Fruit fly (Drosophila melanogaster) whole organism, embryonic: ENCODE data around the gene HtrA2.

Source experiments
- Antp ChIP-seq: fragments of 200-800 bp; sonication (Bioruptor generic); optimal IDR thresholded peaks from 3 replicates; lab custom pipeline; 2016; ENCODE audit warnings: missing biosample characterization, missing genetic modification characterization
- Awh ChIP-seq: fragments of 200-800 bp; sonication (Bioruptor generic); IDR thresholded peaks from 2 replicates; pipeline ENCODE4, ENCODE4 v1.3.6; 2022; ENCODE audit warnings: missing biosample characterization, missing genetic modification characterization
- CG1024 ChIP-seq: fragments of 200-800 bp; sonication (Bioruptor generic); IDR thresholded peaks from 2 replicates; pipeline ENCODE4 v1.3.6; 2022; ENCODE audit warnings: missing biosample characterization, missing genetic modification characterization
- CG11695 ChIP-seq: fragments of 200-800 bp; sonication (Bioruptor generic); IDR thresholded peaks from 3 replicates; pipeline ENCODE4 v1.3.6; 2022; ENCODE audit warnings: missing biosample characterization, missing genetic modification characterization
- CG12391 ChIP-seq: fragments of 200-800 bp; sonication (Bioruptor generic); optimal IDR thresholded peaks from 3 replicates; lab custom pipeline; 2018; ENCODE audit warnings: missing biosample characterization, mild to moderate bottlenecking, missing genetic modification characterization, moderate library complexity
- CG13123 ChIP-seq: fragments of 200-800 bp; sonication (Bioruptor generic); optimal IDR thresholded peaks from 2 replicates; lab custom pipeline; 2016; ENCODE audit warnings: missing biosample characterization, missing genetic modification characterization
- CG14667 ChIP-seq: fragments of 200-800 bp; sonication (Bioruptor generic); IDR thresholded peaks from 2 replicates; pipeline ENCODE4 v1.3.6; 2022; ENCODE audit warnings: missing biosample characterization, missing genetic modification characterization
- CG15073 ChIP-seq: fragments of 200-800 bp; sonication (Bioruptor generic); optimal IDR thresholded peaks from 2 replicates; lab custom pipeline; 2016; ENCODE audit warnings: missing biosample characterization, missing genetic modification characterization
- CG1529 ChIP-seq: fragments of 200-800 bp; sonication (Bioruptor generic); optimal IDR thresholded peaks from 3 replicates; lab custom pipeline; 2018; ENCODE audit warnings: missing biosample characterization, missing genetic modification characterization
- CG15601 ChIP-seq: fragments of 200-800 bp; sonication (Bioruptor generic); optimal IDR thresholded peaks from 3 replicates; lab custom pipeline; 2019; ENCODE audit warnings: missing biosample characterization, mild to moderate bottlenecking, missing genetic modification characterization, moderate library complexity
- CG17328 ChIP-seq: fragments of 200-800 bp; sonication (Bioruptor generic); IDR thresholded peaks from 2 replicates; pipeline ENCODE4 v1.3.6; 2022; ENCODE audit warnings: missing biosample characterization, missing genetic modification characterization
- CG17612 ChIP-seq: fragments of 200-800 bp; sonication (Bioruptor generic); IDR thresholded peaks from 2 replicates; pipeline ENCODE4 v1.3.6; 2022; ENCODE audit warnings: missing biosample characterization, missing genetic modification characterization
- CG18619 ChIP-seq: fragments of 200-800 bp; sonication (Bioruptor generic); optimal IDR thresholded peaks from 3 replicates; lab custom pipeline; 2017; ENCODE audit warnings: missing biosample characterization, mild to moderate bottlenecking, missing genetic modification characterization
- CG2116 ChIP-seq: fragments of 200-800 bp; sonication (Bioruptor generic); optimal IDR thresholded peaks from 3 replicates; lab custom pipeline; 2018; ENCODE audit warnings: missing biosample characterization, mild to moderate bottlenecking, missing genetic modification characterization
- CG2678 ChIP-seq: fragments of 200-800 bp; sonication (Bioruptor generic); optimal IDR thresholded peaks from 3 replicates; lab custom pipeline; 2019; ENCODE audit warnings: missing biosample characterization, mild to moderate bottlenecking, missing genetic modification characterization, moderate library complexity
- CG31388 ChIP-seq: fragments of 200-800 bp; sonication (Bioruptor generic); optimal IDR thresholded peaks from 2 replicates; lab custom pipeline; 2016; ENCODE audit warnings: missing biosample characterization, missing genetic modification characterization
- CG33557 ChIP-seq: fragments of 200-800 bp; sonication (Bioruptor generic); optimal IDR thresholded peaks from 2 replicates; lab custom pipeline; 2019; ENCODE audit warnings: missing biosample characterization, mild to moderate bottlenecking, missing genetic modification characterization, moderate library complexity
- CG4360 ChIP-seq: fragments of 200-800 bp; sonication (Bioruptor generic); IDR thresholded peaks from 2 replicates; pipeline ENCODE4 v1.3.6; 2022; ENCODE audit warnings: missing biosample characterization, missing genetic modification characterization
- CG6689 ChIP-seq: fragments of 200-800 bp; sonication (Bioruptor generic); IDR thresholded peaks from 2 replicates; pipeline ENCODE4 v1.3.6; 2022; ENCODE audit warnings: missing biosample characterization, missing genetic modification characterization
- CG9215 ChIP-seq: fragments of 200-800 bp; sonication (Bioruptor generic); IDR thresholded peaks from 2 replicates; pipeline ENCODE4 v1.3.6; 2022; ENCODE audit warnings: missing biosample characterization, missing genetic modification characterization
- D ChIP-seq, 2 experiments: fragments of 200-800 bp in 1 of 2; fragments of >200 bp in 1 of 2; sonication (Bioruptor generic) in 1 of 2; optimal IDR thresholded peaks; 2 replicates in 1 of 2; 3 replicates in 1 of 2; lab custom pipeline; 2017; ENCODE audit warnings: mild to moderate bottlenecking in 1 of 2, missing biosample characterization in 1 of 2, missing genetic modification characterization in 1 of 2, missing genetic modification reagents in 1 of 2
- Eip74EF ChIP-seq, 2 experiments: fragments of 200-800 bp in 1 of 2; fragments of >200 bp in 1 of 2; sonication (Bioruptor generic) in 1 of 2; optimal IDR thresholded peaks; 2 replicates each; lab custom pipeline; 2017 to 2019; ENCODE audit warnings: missing biosample characterization in 2 of 2, missing genetic modification characterization in 2 of 2, mild to moderate bottlenecking in 1 of 2, moderate library complexity in 1 of 2
- H2.0 ChIP-seq: fragments of 200-800 bp; sonication (Bioruptor generic); IDR thresholded peaks from 2 replicates; pipeline ENCODE4 v1.3.6; 2022; ENCODE audit warnings: missing biosample characterization, missing genetic modification characterization
- HHEX ChIP-seq: fragments of 200-800 bp; sonication (Bioruptor generic); optimal IDR thresholded peaks from 3 replicates; lab custom pipeline; 2017; ENCODE audit warnings: missing biosample characterization, mild to moderate bottlenecking, missing genetic modification characterization, missing genetic modification reagents
- HLHmδ ChIP-seq: fragments of 200-800 bp; sonication (Bioruptor generic); optimal IDR thresholded peaks from 2 replicates; lab custom pipeline; 2018; ENCODE audit warnings: missing biosample characterization, mild to moderate bottlenecking, missing genetic modification characterization, moderate library complexity
- Pdp1 ChIP-seq, 2 experiments: fragments of 200-800 bp; sonication (Bioruptor generic); optimal IDR thresholded peaks; 3 replicates each; lab custom pipeline; 2016; ENCODE audit warnings: missing biosample characterization in 2 of 2, missing genetic modification characterization in 2 of 2, mild to moderate bottlenecking in 1 of 2, moderate library complexity in 1 of 2
- Sox102F ChIP-seq: fragments of 200-800 bp; sonication (Bioruptor generic); optimal IDR thresholded peaks from 2 replicates; lab custom pipeline; 2018; ENCODE audit warnings: missing biosample characterization, mild to moderate bottlenecking, missing genetic modification characterization, moderate library complexity
- Stat92E ChIP-seq, 3 experiments: fragments of >200 bp in 2 of 3; fragments of 200-800 bp in 1 of 3; sonication (Bioruptor generic) in 1 of 3; optimal IDR thresholded peaks; 2 replicates each; lab custom pipeline; 2017 to 2019; ENCODE audit warnings: missing biosample characterization in 3 of 3, missing genetic modification characterization in 3 of 3, mild to moderate bottlenecking in 1 of 3, moderate library complexity in 1 of 3
- Tbp ChIP-seq: fragments of >200 bp; optimal IDR thresholded peaks from 2 replicates; lab custom pipeline; 2018; ENCODE audit warnings: missing biosample characterization, missing genetic modification characterization
- bab2 ChIP-seq: fragments of 200-800 bp; sonication (Bioruptor generic); optimal IDR thresholded peaks from 2 replicates; lab custom pipeline; 2016; ENCODE audit warnings: missing biosample characterization, missing genetic modification characterization
- btn ChIP-seq: fragments of 200-800 bp; sonication (Bioruptor generic); optimal IDR thresholded peaks from 2 replicates; lab custom pipeline; 2016; ENCODE audit warnings: missing biosample characterization, missing genetic modification characterization
- ci ChIP-seq: fragments of 200-800 bp; sonication (Bioruptor generic); IDR thresholded peaks from 3 replicates; pipeline ENCODE4 v1.3.6; 2022; ENCODE audit warnings: missing biosample characterization, missing genetic modification characterization
- crp ChIP-seq, 2 experiments: fragments of 200-800 bp; sonication (Bioruptor generic); optimal IDR thresholded peaks; 2 replicates in 1 of 2; 3 replicates in 1 of 2; lab custom pipeline; 2017; ENCODE audit warnings: missing biosample characterization in 2 of 2, missing genetic modification characterization in 2 of 2, mild to moderate bottlenecking in 1 of 2, moderate library complexity in 1 of 2
- da ChIP-seq: fragments of 200-800 bp; sonication (Bioruptor generic); optimal IDR thresholded peaks from 2 replicates; lab custom pipeline; 2016; ENCODE audit warnings: missing biosample characterization, missing genetic modification characterization
- dm ChIP-seq: fragments of 200-800 bp; sonication (Bioruptor generic); optimal IDR thresholded peaks from 3 replicates; lab custom pipeline; 2016; ENCODE audit warnings: missing biosample characterization, missing genetic modification characterization
- dmrt11E ChIP-seq: fragments of 200-800 bp; sonication (Bioruptor generic); optimal IDR thresholded peaks from 3 replicates; lab custom pipeline; 2018; ENCODE audit warnings: missing biosample characterization, mild to moderate bottlenecking, missing genetic modification characterization, moderate library complexity
- dpn ChIP-seq, 2 experiments: fragments of 200-800 bp; sonication (Bioruptor generic); optimal IDR thresholded peaks; 3 replicates each; lab custom pipeline; 2016; ENCODE audit warnings: missing biosample characterization in 2 of 2, missing genetic modification characterization in 2 of 2
- eve ChIP-seq, 2 experiments: fragments of >200 bp; optimal IDR thresholded peaks; 2 replicates each; lab custom pipeline; 2017; ENCODE audit warnings: missing biosample characterization in 2 of 2, missing genetic modification characterization in 2 of 2
- grn ChIP-seq: fragments of 200-800 bp; sonication (Bioruptor generic); optimal IDR thresholded peaks from 3 replicates; lab custom pipeline; 2017; ENCODE audit warnings: missing biosample characterization, missing genetic modification characterization
- h ChIP-seq: fragments of >200 bp; optimal IDR thresholded peaks from 2 replicates; lab custom pipeline; 2017
- kni ChIP-seq: fragments of 200-800 bp; sonication (Bioruptor generic); optimal IDR thresholded peaks from 3 replicates; lab custom pipeline; 2017; ENCODE audit warnings: mild to moderate bottlenecking, missing biosample characterization, missing genetic modification reagents, missing genetic modification characterization
- nom ChIP-seq: fragments of 200-800 bp; sonication (Bioruptor generic); optimal IDR thresholded peaks from 2 replicates; lab custom pipeline; 2017; ENCODE audit warnings: missing biosample characterization, missing genetic modification characterization, mild to moderate bottlenecking, moderate library complexity, missing genetic modification reagents
- org-1 ChIP-seq: fragments of 200-800 bp; sonication (Bioruptor generic); optimal IDR thresholded peaks from 2 replicates; lab custom pipeline; 2017; ENCODE audit warnings: missing biosample characterization, missing genetic modification characterization
- otp ChIP-seq: fragments of 200-800 bp; sonication (Bioruptor generic); IDR thresholded peaks from 3 replicates; pipeline ENCODE4, ENCODE4 v1.3.6; 2022; ENCODE audit warnings: missing biosample characterization, missing genetic modification characterization
- pnt ChIP-seq: fragments of 200-800 bp; sonication (Bioruptor generic); optimal IDR thresholded peaks from 3 replicates; lab custom pipeline; 2016; ENCODE audit warnings: missing biosample characterization, missing genetic modification characterization
- pros ChIP-seq: fragments of 200-800 bp; sonication (Bioruptor generic); optimal IDR thresholded peaks from 3 replicates; lab custom pipeline; 2019; ENCODE audit warnings: missing biosample characterization, mild to moderate bottlenecking, missing genetic modification characterization, moderate library complexity
- scrt ChIP-seq: fragments of 200-800 bp; sonication (Bioruptor generic); optimal IDR thresholded peaks from 2 replicates; lab custom pipeline; 2018; ENCODE audit warnings: missing biosample characterization, mild to moderate bottlenecking, missing genetic modification characterization, moderate library complexity
- sens-2 ChIP-seq: fragments of 200-800 bp; sonication (Bioruptor generic); IDR thresholded peaks from 2 replicates; pipeline ENCODE4 v1.3.6; 2022; ENCODE audit warnings: missing biosample characterization, missing genetic modification characterization
- vfl ChIP-seq: fragments of 200-800 bp; sonication (Bioruptor generic); optimal IDR thresholded peaks from 2 replicates; lab custom pipeline; 2016; ENCODE audit warnings: missing biosample characterization, missing genetic modification characterization
- yki ChIP-seq: fragments of >200 bp; optimal IDR thresholded peaks from 3 replicates; lab custom pipeline; 2018
- z ChIP-seq: fragments of 200-800 bp; sonication (Bioruptor generic); IDR thresholded peaks from 3 replicates; pipeline ENCODE4 v1.3.6; 2022; ENCODE audit warnings: missing biosample characterization, missing genetic modification characterization
- zen ChIP-seq: fragments of 200-800 bp; sonication (Bioruptor generic); optimal IDR thresholded peaks from 3 replicates; lab custom pipeline; 2018; ENCODE audit warnings: missing biosample characterization, mild to moderate bottlenecking, missing genetic modification characterization, moderate library complexity

Gene HtrA2

dm6 chr3R:14481977-14482376 lies 29.5 kb downstream of the HtrA2 start:
- TF ChIP-seq eve (GFP tag; optimal IDR thresholded peaks at IDR 0.05; lab: Kevin White, UChicago) (peak in 1 of 2 experiments; percentile 19), vfl (GFP tag; lab: Kevin White, UChicago) (no peak), h (lab: Kevin White, UChicago) (no peak), pros (GFP tag; lab: Kevin White, UChicago) (peak; percentile 35), CG17612 (GFP tag; lab: Robert Waterston, UW) (no peak), yki (lab: Kevin White, UChicago) (no peak), Sox102F (no peak), dpn (GFP tag; optimal IDR thresholded peaks at IDR 0.05; lab: Kevin White, UChicago) (no peak), grn (GFP tag; lab: Kevin White, UChicago) (peak; percentile 91), sens-2 (GFP tag; lab: Robert Waterston, UW) (no peak), CG15601 (tag; lab: Kevin White, UChicago) (peak; percentile 54), btn (GFP tag; lab: Kevin White, UChicago) (no peak), bab2 (GFP tag; lab: Kevin White, UChicago) (no peak), CG15073 (GFP tag; lab: Kevin White, UChicago) (no peak), CG2116 (GFP tag; lab: Kevin White, UChicago) (no peak), CG33557 (GFP tag; lab: Kevin White, UChicago) (peak; percentile 6), CG9215 (no peak), CG2678 (no peak), z (GFP tag; lab: Robert Waterston, UW) (no peak), kni (GFP tag; lab: Kevin White, UChicago) (peak; percentile 80), CG1024 (GFP tag; lab: Robert Waterston, UW) (no peak), nom (no peak), crp (GFP tag; optimal IDR thresholded peaks at IDR 0.05; lab: Kevin White, UChicago) (no peak), org-1 (GFP tag; lab: Kevin White, UChicago) (no peak), CG6689 (GFP tag; lab: Robert Waterston, UW) (no peak), CG14667 (GFP tag; lab: Robert Waterston, UW) (no peak), HHEX (GFP tag; lab: Kevin White, UChicago) (no peak), Awh (GFP tag; lab: Robert Waterston, UW) (0 out of 2 replicates have a peak, but pooled peaks have one; percentile 13), otp (no peak), pnt (GFP tag; lab: Kevin White, UChicago) (no peak), CG4360 (GFP tag; lab: Robert Waterston, UW) (no peak), CG12391 (tag; lab: Kevin White, UChicago) (no peak), CG31388 (no peak), D (optimal IDR thresholded peaks at IDR 0.05; lab: Kevin White, UChicago) (peak; percentile 44), D (GFP tag; optimal IDR thresholded peaks at IDR 0.05; lab: Kevin White, UChicago) (no peak), Stat92E (GFP tag; optimal IDR thresholded peaks at IDR 0.05; lab: Kevin White, UChicago) (peak in 1 of 3 experiments; percentile 93), Tbp (GFP tag; lab: Kevin White, UChicago) (no peak), da (GFP tag; lab: Kevin White, UChicago) (no peak), CG17328 (GFP tag; lab: Robert Waterston, UW) (no peak), zen (tag; lab: Kevin White, UChicago) (peak; percentile 29), CG13123 (GFP tag; lab: Kevin White, UChicago) (no peak), CG11695 (no peak), Pdp1 (GFP tag; optimal IDR thresholded peaks at IDR 0.05; lab: Kevin White, UChicago) (no peak), Eip74EF (GFP tag; optimal IDR thresholded peaks at IDR 0.05; lab: Kevin White, UChicago) (no peak), CG1529 (GFP tag; lab: Kevin White, UChicago) (peak; percentile 14), H2.0 (no peak), Antp (GFP tag; lab: Kevin White, UChicago) (no peak), scrt (GFP tag; lab: Kevin White, UChicago) (no peak), HLHmδ (no peak), ci (GFP tag; lab: Robert Waterston, UW) (no peak), dm (GFP tag; lab: Kevin White, UChicago) (no peak), CG18619 (GFP tag; lab: Kevin White, UChicago) (no peak), dmrt11E (peak; percentile 6)
